Fruit fly (Drosophila melanogaster) whole organism, adult: ENCODE results near the gene snf.

Experiments used
- CG1620 ChIP-seq: fragments of 200-800 bp; sonication (Bioruptor generic); optimal IDR thresholded peaks from 2 replicates; lab custom pipeline; 2016; ENCODE audit warnings: missing biosample characterization, missing genetic modification characterization
- CG33017 ChIP-seq: fragments of 200-800 bp; sonication (Bioruptor generic); optimal IDR thresholded peaks from 2 replicates; lab custom pipeline; 2018; ENCODE audit warnings: missing biosample characterization, mild to moderate bottlenecking, missing genetic modification characterization, moderate library complexity
- CG5204 ChIP-seq: fragments of 200-800 bp; sonication (Bioruptor generic); optimal IDR thresholded peaks from 2 replicates; lab custom pipeline; 2016; ENCODE audit warnings: missing biosample characterization, missing genetic modification characterization
- Crg-1 ChIP-seq: fragments of 200-800 bp; sonication (Bioruptor generic); optimal IDR thresholded peaks from 2 replicates; lab custom pipeline; 2016; ENCODE audit warnings: missing biosample characterization, missing genetic modification characterization
- Mnt ChIP-seq: fragments of 200-800 bp; sonication (Bioruptor generic); optimal IDR thresholded peaks from 2 replicates; lab custom pipeline; 2016; ENCODE audit warnings: missing biosample characterization, mild to moderate bottlenecking, missing genetic modification characterization
- bab1 ChIP-seq: fragments of 200-800 bp; sonication (Bioruptor generic); optimal IDR thresholded peaks from 3 replicates; lab custom pipeline; 2019; ENCODE audit warnings: missing biosample characterization, mild to moderate bottlenecking, missing genetic modification characterization, moderate library complexity
- kay ChIP-seq: fragments of 200-800 bp; sonication (Bioruptor generic); peaks from one replicate; lab custom pipeline; 2016; ENCODE audit warnings: missing biosample characterization, missing genetic modification characterization, borderline replicate concordance
- toe ChIP-seq: fragments of 200-800 bp; sonication (Bioruptor generic); optimal IDR thresholded peaks from 2 replicates; lab custom pipeline; 2016; ENCODE audit warnings: missing biosample characterization, missing genetic modification characterization

DNA sequence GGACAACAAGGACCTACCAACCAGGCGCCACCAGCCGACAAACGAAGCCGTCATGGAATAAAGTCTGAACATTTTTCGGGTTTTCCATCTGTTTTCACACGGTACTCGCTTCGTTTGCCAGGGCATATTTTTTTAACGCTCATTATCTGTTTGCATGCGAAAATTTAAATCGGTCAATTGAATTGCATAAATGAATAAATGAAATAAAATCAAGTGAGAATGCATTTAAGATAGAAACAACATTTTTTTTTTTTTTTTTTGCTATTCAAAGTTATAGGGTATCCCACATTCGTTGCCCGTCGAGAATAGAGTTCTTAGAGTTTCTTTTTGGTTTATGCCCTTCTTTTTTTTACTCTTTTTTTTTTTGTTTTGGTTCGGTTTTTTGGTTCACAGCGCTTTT is 23.2 kb upstream of the snf start:
- no peak for TF ChIP-seq bab1
- TF ChIP-seq toe (GFP tag; lab: Kevin White, UChicago), result no peak
- TF ChIP-seq Crg-1 (GFP tag; lab: Kevin White, UChicago), result no peak
- TF ChIP-seq CG33017, result no peak
- no peak for TF ChIP-seq CG5204 (GFP tag; lab: Kevin White, UChicago)
- TF ChIP-seq CG1620 (GFP tag; lab: Kevin White, UChicago), result no peak
- no peak for TF ChIP-seq Mnt
- no peak for TF ChIP-seq kay (GFP tag; lab: Kevin White, UChicago)
